Fruit fly (Drosophila melanogaster): ENCODE measurements around the gene CG13984.
A peak's percentile ranks its signal among the peaks of the same experiment; 100 is the strongest.

CG13984 gene

DNA sequence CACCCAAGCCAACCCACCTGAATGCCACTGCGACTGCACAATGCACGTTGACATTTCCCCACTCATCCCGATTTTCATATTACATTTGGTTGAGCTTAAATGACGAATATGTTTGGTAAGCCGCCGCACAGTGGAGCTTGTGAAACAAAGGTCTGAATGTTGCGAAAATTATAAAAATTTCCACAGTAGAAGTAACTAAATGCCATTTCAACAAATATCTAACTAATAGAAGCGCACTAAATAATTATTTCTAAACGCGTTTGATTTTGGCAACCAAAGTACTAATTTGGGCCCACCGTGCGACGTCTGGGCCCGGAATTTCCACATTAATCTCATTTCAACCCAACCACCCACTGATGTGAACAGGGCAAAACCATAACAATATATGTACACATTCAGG is 1.7 kb upstream of the CG13984 start:
- TF ChIP-seq dmrt93B (GFP tag; optimal IDR thresholded peaks at IDR 0.05) (no peak), fru (GFP tag; optimal IDR thresholded peaks at IDR 0.05) (peak; percentile 51), h (GFP tag; optimal IDR thresholded peaks at IDR 0.05) (peak; percentile 41), foxo (GFP tag; optimal IDR thresholded peaks at IDR 0.05) (peak in 1 of 2 experiments; percentile 39), rgr (GFP tag; optimal IDR thresholded peaks at IDR 0.05) (peak; percentile 34), CrebA (GFP tag; optimal IDR thresholded peaks at IDR 0.05; ENCODE audit: borderline replicate concordance) (no peak), pan (optimal IDR thresholded peaks at IDR 0.05) (no peak), OdsH (GFP tag; optimal IDR thresholded peaks at IDR 0.05) (peak; percentile 1), ey (GFP tag; optimal IDR thresholded peaks at IDR 0.05) (peak; percentile 21), GATAd (GFP tag; optimal IDR thresholded peaks at IDR 0.05) (no peak), HLH106 (tag; optimal IDR thresholded peaks at IDR 0.05) (peak; percentile 35), tai (GFP tag; optimal IDR thresholded peaks at IDR 0.05) (no peak), sv (GFP tag; optimal IDR thresholded peaks at IDR 0.05) (no peak), br (GFP tag; optimal IDR thresholded peaks at IDR 0.05) (peak; percentile 34), Hr78 (GFP tag; optimal IDR thresholded peaks at IDR 0.05) (no peak), Sp1 (GFP tag; optimal IDR thresholded peaks at IDR 0.05) (peak; percentile 32), Mio (GFP tag; optimal IDR thresholded peaks at IDR 0.05) (no peak)

DNA sequence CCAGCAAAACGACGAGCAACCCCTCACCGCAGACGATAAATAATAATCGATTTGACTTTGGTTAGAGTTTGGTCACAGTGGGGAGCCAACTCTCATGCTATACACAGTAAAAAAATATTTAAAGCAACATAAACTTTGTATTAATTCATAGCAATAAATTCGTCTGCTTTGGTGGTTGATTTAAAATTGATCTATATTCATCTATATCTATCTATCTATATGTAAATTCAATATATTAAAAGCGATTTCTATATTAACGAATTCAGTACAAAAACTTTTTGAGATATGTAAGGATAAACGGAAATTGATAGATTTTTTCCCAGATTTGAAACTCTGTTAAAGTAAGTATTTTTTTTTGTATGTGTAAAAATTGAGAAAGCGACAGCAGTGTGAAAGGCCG is 1.3 kb downstream of the CG13984 start:
- no peak for TF ChIP-seq Jra (GFP tag; optimal IDR thresholded peaks at IDR 0.05)
- TF ChIP-seq Myc (optimal IDR thresholded peaks at IDR 0.05) = no peak
- TF ChIP-seq usp (GFP tag; optimal IDR thresholded peaks at IDR 0.05) = no peak
- TF ChIP-seq Sp1 (GFP tag; optimal IDR thresholded peaks at IDR 0.05) = no peak
- TF ChIP-seq dl (GFP tag; optimal IDR thresholded peaks at IDR 0.05; ENCODE audit: insufficient read depth in 1 of 2, partially characterized antibody in 2 of 2) = no peak
- no peak for TF ChIP-seq br (GFP tag; optimal IDR thresholded peaks at IDR 0.05)
- TF ChIP-seq jim (GFP tag; optimal IDR thresholded peaks at IDR 0.05) = no peak
- no peak for TF ChIP-seq Abd-B (GFP tag; optimal IDR thresholded peaks at IDR 0.05)
- TF ChIP-seq fru (GFP tag; optimal IDR thresholded peaks at IDR 0.05) = no peak
- no peak for TF ChIP-seq pan (optimal IDR thresholded peaks at IDR 0.05)
- no peak for TF ChIP-seq Dif (GFP tag; optimal IDR thresholded peaks at IDR 0.05; ENCODE audit: partially characterized antibody)
- no peak for TF ChIP-seq OdsH (GFP tag; optimal IDR thresholded peaks at IDR 0.05)
- no peak for TF ChIP-seq Hr83 (GFP tag; optimal IDR thresholded peaks at IDR 0.05; ENCODE audit: poor library complexity, severe bottlenecking)
- TF ChIP-seq dmrt93B (GFP tag; optimal IDR thresholded peaks at IDR 0.05) = no peak
- no peak for TF ChIP-seq CG32264 (GFP tag; optimal IDR thresholded peaks at IDR 0.05)

DNA sequence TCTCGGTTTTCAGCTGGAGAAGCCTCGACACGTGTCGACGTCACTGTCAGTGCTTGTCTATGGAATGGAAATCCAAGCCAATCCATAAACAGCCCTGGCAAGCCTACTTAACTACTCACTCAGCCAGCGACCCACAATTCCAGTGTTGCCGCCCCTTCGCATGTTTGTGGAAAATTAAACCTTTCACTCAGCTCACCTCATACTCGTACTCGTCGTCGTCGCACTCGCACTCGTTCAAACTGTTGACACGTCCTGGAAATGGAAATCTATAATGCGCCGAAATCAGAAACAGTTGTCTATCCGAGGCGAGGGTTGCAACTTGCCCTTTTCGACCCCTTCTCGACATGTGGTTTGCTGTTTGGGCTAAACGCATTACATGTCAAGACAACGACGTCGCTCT is 10.4 kb downstream of the CG13984 start:
- TF ChIP-seq usp (GFP tag; optimal IDR thresholded peaks at IDR 0.05) = no peak
- no peak for TF ChIP-seq Jra (GFP tag; optimal IDR thresholded peaks at IDR 0.05)
- TF ChIP-seq dl (GFP tag; optimal IDR thresholded peaks at IDR 0.05; ENCODE audit: insufficient read depth in 1 of 2, partially characterized antibody in 2 of 2) = no peak
- no peak for TF ChIP-seq foxo (GFP tag; optimal IDR thresholded peaks at IDR 0.05)
- TF ChIP-seq rgr (GFP tag; optimal IDR thresholded peaks at IDR 0.05) = no peak
- TF ChIP-seq Hr78 (GFP tag; optimal IDR thresholded peaks at IDR 0.05) = no peak
- no peak for TF ChIP-seq OdsH (GFP tag; optimal IDR thresholded peaks at IDR 0.05)
- no peak for TF ChIP-seq Rel (GFP tag; optimal IDR thresholded peaks at IDR 0.05)
- no peak for TF ChIP-seq Rel (tag; optimal IDR thresholded peaks at IDR 0.05)
- TF ChIP-seq HLH106 (tag; optimal IDR thresholded peaks at IDR 0.05) = no peak
- TF ChIP-seq tai (GFP tag; optimal IDR thresholded peaks at IDR 0.05) = no peak
- no peak for TF ChIP-seq woc (GFP tag; optimal IDR thresholded peaks at IDR 0.05)
- TF ChIP-seq h (GFP tag; optimal IDR thresholded peaks at IDR 0.05) = no peak
- TF ChIP-seq lola (GFP tag; optimal IDR thresholded peaks at IDR 0.05) = no peak
- no peak for TF ChIP-seq fru (GFP tag; optimal IDR thresholded peaks at IDR 0.05)

DNA sequence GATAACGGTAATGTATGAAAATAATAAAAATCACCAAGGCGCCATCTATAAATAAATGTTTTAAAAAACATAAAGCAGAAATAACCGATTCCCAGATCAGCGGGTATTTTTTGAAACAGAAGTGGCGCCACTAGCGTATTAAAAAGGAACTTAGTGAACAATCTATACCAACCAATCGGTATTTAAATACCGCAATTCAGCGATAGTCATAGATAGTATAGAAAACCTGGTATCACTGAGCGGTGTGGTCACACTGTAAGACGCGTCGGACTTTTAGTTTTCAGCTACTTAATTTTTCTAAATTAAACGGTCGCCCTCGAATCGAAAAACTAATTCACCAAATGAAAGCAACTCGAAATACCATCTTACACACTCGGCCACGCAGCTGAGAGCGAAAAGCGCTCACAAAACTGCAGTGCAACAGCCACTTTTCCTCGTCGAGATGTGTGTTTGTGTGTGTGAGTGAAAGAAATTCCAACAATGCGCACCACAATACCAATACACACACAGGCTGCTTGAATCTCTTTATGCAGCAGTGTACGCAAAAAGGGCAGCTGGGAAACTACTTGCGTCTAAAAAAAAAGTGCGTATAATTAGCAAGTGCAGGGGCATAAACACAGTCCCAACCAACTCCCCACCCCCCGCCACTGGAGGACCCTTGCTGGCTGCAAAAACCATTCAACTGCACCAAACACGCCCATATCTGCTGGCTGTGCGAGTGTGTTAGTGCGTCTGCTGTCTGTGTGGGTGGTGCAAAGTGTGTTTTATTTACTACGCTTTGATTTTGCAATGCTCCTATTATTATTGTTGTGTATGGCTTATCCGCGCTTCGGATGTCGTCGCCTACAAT is 15.1 kb downstream of the CG13984 start, which contains the start of gene PDZ-GEF:
TSS of gene PDZ-GEF (plus strand) at position 232 of the 850 bp plus-strand sequence.
- no peak for TF ChIP-seq Vsx2 (GFP tag; optimal IDR thresholded peaks at IDR 0.05; ENCODE audit: partially characterized antibody)
- TF ChIP-seq h (GFP tag; optimal IDR thresholded peaks at IDR 0.05) = peak; percentile 11
- TF ChIP-seq pan (optimal IDR thresholded peaks at IDR 0.05) = no peak
- TF ChIP-seq foxo (GFP tag; optimal IDR thresholded peaks at IDR 0.05) = peak in 1 of 2 experiments; percentile 41
- no peak for TF ChIP-seq CG9705 (GFP tag; optimal IDR thresholded peaks at IDR 0.05)
- TF ChIP-seq Dif (GFP tag; optimal IDR thresholded peaks at IDR 0.05; ENCODE audit: partially characterized antibody) = no peak
- no peak for TF ChIP-seq dsf (GFP tag; optimal IDR thresholded peaks at IDR 0.05; ENCODE audit: borderline replicate concordance)
- no peak for TF ChIP-seq CG32264 (GFP tag; optimal IDR thresholded peaks at IDR 0.05)
- TF ChIP-seq tai (GFP tag; optimal IDR thresholded peaks at IDR 0.05) = no peak
- peak; percentile 20 for TF ChIP-seq HLH106 (tag; optimal IDR thresholded peaks at IDR 0.05)
- peak; percentile 80 for TF ChIP-seq Hr78 (GFP tag; optimal IDR thresholded peaks at IDR 0.05)
- no peak for TF ChIP-seq Mio (GFP tag; optimal IDR thresholded peaks at IDR 0.05)
- peak; percentile 62 for TF ChIP-seq Myc (optimal IDR thresholded peaks at IDR 0.05)
- peak; percentile 85 for TF ChIP-seq N (GFP tag; optimal IDR thresholded peaks at IDR 0.05)
- no peak for TF ChIP-seq Jra (GFP tag; optimal IDR thresholded peaks at IDR 0.05)
- peak; percentile 44 for TF ChIP-seq Hr83 (GFP tag; optimal IDR thresholded peaks at IDR 0.05; ENCODE audit: poor library complexity, severe bottlenecking)
- peak; percentile 63 for TF ChIP-seq lola (GFP tag; optimal IDR thresholded peaks at IDR 0.05)
- peak; percentile 80 for TF ChIP-seq Abd-B (GFP tag; optimal IDR thresholded peaks at IDR 0.05)
- TF ChIP-seq Hnf4 (GFP tag; optimal IDR thresholded peaks at IDR 0.05) = peak; percentile 30
- peak; percentile 37 for TF ChIP-seq sv (GFP tag; optimal IDR thresholded peaks at IDR 0.05)
- peak; percentile 6 for TF ChIP-seq CrebA (GFP tag; optimal IDR thresholded peaks at IDR 0.05; ENCODE audit: borderline replicate concordance)
- peak; percentile 28 for TF ChIP-seq fru (GFP tag; optimal IDR thresholded peaks at IDR 0.05)
- peak; percentile 22 for TF ChIP-seq rgr (GFP tag; optimal IDR thresholded peaks at IDR 0.05)
- TF ChIP-seq brk (GFP tag; optimal IDR thresholded peaks at IDR 0.05) = peak; percentile 7
- TF ChIP-seq woc (GFP tag; optimal IDR thresholded peaks at IDR 0.05) = no peak
